Fruit fly (Drosophila melanogaster) whole organism, prepupa: ENCODE measurements around the gene CG10959.

ENCODE experiments used
- Blimp-1 ChIP-seq: fragments of 200-800 bp; sonication (Bioruptor generic); optimal IDR thresholded peaks from 3 replicates; lab custom pipeline; 2017; ENCODE audit warnings: missing biosample characterization, missing genetic modification characterization, mild to moderate bottlenecking, moderate library complexity, missing genetic modification reagents
- CG10631 ChIP-seq: fragments of 200-800 bp; sonication (Bioruptor generic); optimal IDR thresholded peaks from 2 replicates; lab custom pipeline; 2016; ENCODE audit warnings: missing biosample characterization, missing genetic modification characterization
- CG10669 ChIP-seq: fragments of 200-800 bp; sonication (Bioruptor generic); optimal IDR thresholded peaks from 3 replicates; lab custom pipeline; 2018; ENCODE audit warnings: missing biosample characterization, mild to moderate bottlenecking, missing genetic modification characterization, moderate library complexity
- CG11294 ChIP-seq: fragments of 200-800 bp; sonication (Bioruptor generic); IDR thresholded peaks from 2 replicates; pipeline ENCODE4 v1.3.6; 2022; ENCODE audit warnings: missing biosample characterization, missing genetic modification characterization
- CG11902 ChIP-seq: fragments of 200-800 bp; sonication (Bioruptor generic); optimal IDR thresholded peaks from 3 replicates; lab custom pipeline; 2016; ENCODE audit warnings: missing biosample characterization, missing genetic modification characterization
- CG15336 ChIP-seq: fragments of 200-800 bp; sonication (Bioruptor generic); IDR thresholded peaks from 2 replicates; pipeline ENCODE4 v1.3.6; 2022; ENCODE audit warnings: missing biosample characterization, missing genetic modification characterization
- CG16779 ChIP-seq: fragments of 200-800 bp; sonication (Bioruptor generic); optimal IDR thresholded peaks from 3 replicates; lab custom pipeline; 2017; ENCODE audit warnings: missing biosample characterization, mild to moderate bottlenecking, missing genetic modification characterization
- CG3032 ChIP-seq: fragments of 200-800 bp; optimal IDR thresholded peaks from 2 replicates; lab custom pipeline; 2019; ENCODE audit warnings: missing biosample characterization, mild to moderate bottlenecking, missing genetic modification characterization, moderate library complexity
- CG31627 ChIP-seq: fragments of 200-800 bp; sonication (Bioruptor generic); optimal IDR thresholded peaks from 3 replicates; lab custom pipeline; 2016; ENCODE audit warnings: missing biosample characterization, missing genetic modification characterization
- CG32006 ChIP-seq: fragments of 200-800 bp; sonication (Bioruptor generic); optimal IDR thresholded peaks from 3 replicates; lab custom pipeline; 2017; ENCODE audit warnings: missing biosample characterization, mild to moderate bottlenecking, missing genetic modification characterization
- CG34406 ChIP-seq: fragments of 200-800 bp; sonication (Bioruptor generic); optimal IDR thresholded peaks from 3 replicates; lab custom pipeline; 2016; ENCODE audit warnings: missing biosample characterization, missing genetic modification characterization
- CG3919 ChIP-seq: fragments of 200-800 bp; sonication (Bioruptor generic); optimal IDR thresholded peaks from 3 replicates; lab custom pipeline; 2016; ENCODE audit warnings: missing biosample characterization, missing genetic modification characterization
- CG4318 ChIP-seq: fragments of 200-800 bp; sonication (Bioruptor generic); optimal IDR thresholded peaks from 3 replicates; lab custom pipeline; 2017; ENCODE audit warnings: missing biosample characterization, mild to moderate bottlenecking, missing genetic modification characterization
- CG6792 ChIP-seq: fragments of 200-800 bp; sonication (Bioruptor generic); optimal IDR thresholded peaks from 3 replicates; lab custom pipeline; 2016; ENCODE audit warnings: missing biosample characterization, missing genetic modification characterization
- CG6808 ChIP-seq: fragments of 200-800 bp; sonication (Bioruptor generic); optimal IDR thresholded peaks from 3 replicates; lab custom pipeline; 2017; ENCODE audit warnings: missing biosample characterization, missing genetic modification characterization, mild to moderate bottlenecking, moderate library complexity, missing genetic modification reagents
- CG7368 ChIP-seq: fragments of 200-800 bp; sonication (Bioruptor generic); optimal IDR thresholded peaks from 3 replicates; lab custom pipeline; 2016; ENCODE audit warnings: missing biosample characterization, missing genetic modification characterization
- CG8119 ChIP-seq: fragments of 200-800 bp; sonication (Bioruptor generic); IDR thresholded peaks from 3 replicates; pipeline ENCODE4 v1.3.6; 2022; ENCODE audit warnings: missing biosample characterization, missing genetic modification characterization
- CG8319 ChIP-seq: fragments of 200-800 bp; sonication (Bioruptor generic); optimal IDR thresholded peaks from 3 replicates; lab custom pipeline; 2016; ENCODE audit warnings: missing biosample characterization, missing genetic modification characterization
- CG8632 ChIP-seq: fragments of 200-800 bp; sonication (Bioruptor generic); optimal IDR thresholded peaks from 3 replicates; lab custom pipeline; 2016; ENCODE audit warnings: missing biosample characterization, missing genetic modification characterization
- Eip75B ChIP-seq: fragments of 200-800 bp; sonication (Bioruptor generic); optimal IDR thresholded peaks from 3 replicates; lab custom pipeline; 2016; ENCODE audit warnings: missing biosample characterization, missing genetic modification characterization
- Eip78C ChIP-seq: fragments of 200-800 bp; sonication (Bioruptor generic); peaks from one replicate; lab custom pipeline; 2016; ENCODE audit warnings: missing biosample characterization, missing genetic modification characterization
- Ets21C ChIP-seq: fragments of 200-800 bp; sonication (Bioruptor generic); optimal IDR thresholded peaks from 3 replicates; lab custom pipeline; 2016; ENCODE audit warnings: missing biosample characterization, missing genetic modification characterization
- Ets96B ChIP-seq: fragments of 200-800 bp; optimal IDR thresholded peaks from 2 replicates; lab custom pipeline; 2019; ENCODE audit warnings: missing biosample characterization, mild to moderate bottlenecking, missing genetic modification characterization, moderate library complexity
- Gug ChIP-seq: fragments of 200-800 bp; sonication (Bioruptor generic); IDR thresholded peaks from 2 replicates; pipeline ENCODE4 v1.3.6; 2022; ENCODE audit warnings: missing biosample characterization, missing genetic modification characterization
- Hr38 ChIP-seq: sonication (Bioruptor generic); optimal IDR thresholded peaks from 2 replicates; lab custom pipeline; 2016; ENCODE audit warnings: missing biosample characterization, missing genetic modification characterization
- Hr39 ChIP-seq: fragments of 200-800 bp; sonication (Bioruptor generic); optimal IDR thresholded peaks from 2 replicates; lab custom pipeline; 2016; ENCODE audit warnings: missing biosample characterization, missing genetic modification characterization
- Hr4 ChIP-seq: fragments of 200-800 bp; sonication (Bioruptor generic); optimal IDR thresholded peaks from 3 replicates; lab custom pipeline; 2016; ENCODE audit warnings: missing biosample characterization, missing genetic modification characterization
- Lpt ChIP-seq: fragments of 200-800 bp; sonication (Bioruptor generic); optimal IDR thresholded peaks from 3 replicates; lab custom pipeline; 2016; ENCODE audit warnings: missing biosample characterization, missing genetic modification characterization
- Met ChIP-seq: fragments of 200-800 bp; sonication (Bioruptor generic); optimal IDR thresholded peaks from 3 replicates; lab custom pipeline; 2016; ENCODE audit warnings: missing biosample characterization, missing genetic modification characterization
- OdsH ChIP-seq: fragments of 200-800 bp; sonication (Bioruptor generic); optimal IDR thresholded peaks from 3 replicates; lab custom pipeline; 2016; ENCODE audit warnings: missing biosample characterization, missing genetic modification characterization
- Smox ChIP-seq: fragments of 200-800 bp; sonication (Bioruptor generic); optimal IDR thresholded peaks from 3 replicates; lab custom pipeline; 2016; ENCODE audit warnings: missing biosample characterization, missing genetic modification characterization
- Sox14 ChIP-seq: fragments of 200-800 bp; sonication (Bioruptor generic); optimal IDR thresholded peaks from 3 replicates; lab custom pipeline; 2016; ENCODE audit warnings: missing biosample characterization, missing genetic modification characterization
- Sox15 ChIP-seq: fragments of 200-800 bp; sonication (Bioruptor generic); optimal IDR thresholded peaks from 3 replicates; lab custom pipeline; 2016; ENCODE audit warnings: missing biosample characterization, missing genetic modification characterization
- acj6 ChIP-seq: fragments of 200-800 bp; sonication (Bioruptor generic); optimal IDR thresholded peaks from 3 replicates; lab custom pipeline; 2016; ENCODE audit warnings: missing biosample characterization, missing genetic modification characterization
- cyc ChIP-seq: fragments of 200-800 bp; sonication (Bioruptor generic); optimal IDR thresholded peaks from 3 replicates; lab custom pipeline; 2016; ENCODE audit warnings: missing biosample characterization, missing genetic modification characterization
- dac ChIP-seq: fragments of 200-800 bp; sonication (Bioruptor generic); optimal IDR thresholded peaks from 2 replicates; lab custom pipeline; 2017; ENCODE audit warnings: missing biosample characterization, mild to moderate bottlenecking, missing genetic modification characterization
- dsx ChIP-seq: fragments of 200-800 bp; optimal IDR thresholded peaks from 3 replicates; lab custom pipeline; 2019; ENCODE audit warnings: missing biosample characterization, mild to moderate bottlenecking, missing genetic modification characterization, moderate library complexity; ENCODE audit not compliant: poor library complexity, severe bottlenecking
- eg ChIP-seq: fragments of 200-800 bp; sonication (Bioruptor generic); IDR thresholded peaks from 3 replicates; pipeline ENCODE4 v1.3.6; 2022; ENCODE audit warnings: missing biosample characterization, missing genetic modification characterization
- esn ChIP-seq: fragments of 200-800 bp; sonication (Bioruptor generic); optimal IDR thresholded peaks from 2 replicates; lab custom pipeline; 2016; ENCODE audit warnings: missing biosample characterization, mild to moderate bottlenecking, missing genetic modification characterization, moderate library complexity
- fd59A ChIP-seq: fragments of 200-800 bp; sonication (Bioruptor generic); optimal IDR thresholded peaks from 2 replicates; lab custom pipeline; 2017; ENCODE audit warnings: missing biosample characterization, mild to moderate bottlenecking, missing genetic modification characterization, missing genetic modification reagents
- fkh ChIP-seq: fragments of 200-800 bp; sonication (Bioruptor generic); optimal IDR thresholded peaks from 3 replicates; lab custom pipeline; 2017; ENCODE audit warnings: missing biosample characterization, mild to moderate bottlenecking, missing genetic modification characterization, moderate library complexity
- lz ChIP-seq: fragments of 200-800 bp; sonication (Bioruptor generic); optimal IDR thresholded peaks from 3 replicates; lab custom pipeline; 2016; ENCODE audit warnings: missing biosample characterization, missing genetic modification characterization
- net ChIP-seq: fragments of 200-800 bp; sonication (Bioruptor generic); optimal IDR thresholded peaks from 3 replicates; lab custom pipeline; 2016; ENCODE audit warnings: missing biosample characterization, missing genetic modification characterization
- pdm3 ChIP-seq: fragments of 200-800 bp; sonication (Bioruptor generic); optimal IDR thresholded peaks from 3 replicates; lab custom pipeline; 2016; ENCODE audit warnings: missing biosample characterization, missing genetic modification characterization
- spab ChIP-seq: fragments of 200-800 bp; sonication (Bioruptor generic); optimal IDR thresholded peaks from 2 replicates; lab custom pipeline; 2017; ENCODE audit warnings: missing biosample characterization, mild to moderate bottlenecking, missing genetic modification characterization, missing genetic modification reagents
- ss ChIP-seq, 2 experiments: fragments of 200-800 bp; sonication (Bioruptor generic); optimal IDR thresholded peaks; 2 replicates in 1 of 2; 3 replicates in 1 of 2; lab custom pipeline; 2017 to 2018; ENCODE audit warnings: mild to moderate bottlenecking in 2 of 2, missing biosample characterization in 2 of 2, missing genetic modification characterization in 2 of 2, moderate library complexity in 1 of 2
- svp ChIP-seq: fragments of 200-800 bp; sonication (Bioruptor generic); peaks from one replicate; lab custom pipeline; 2016; ENCODE audit warnings: missing biosample characterization, missing genetic modification characterization
- topi ChIP-seq: fragments of 200-800 bp; sonication (Bioruptor generic); optimal IDR thresholded peaks from 3 replicates; lab custom pipeline; 2016; ENCODE audit warnings: missing biosample characterization, missing genetic modification characterization

The CG10959 gene

dm6 chrX:8152718-8153117 lies 4.1 kb downstream of the CG10959 start, which contains the start of gene CG18262:
Gene CG18262 (plus strand): TSS chrX:8152948.
- no peak for TF ChIP-seq CG8119 (GFP tag; lab: Robert Waterston, UW)
- no peak for TF ChIP-seq Eip75B (GFP tag; lab: Kevin White, UChicago)
- TF ChIP-seq CG16779 (tag; lab: Kevin White, UChicago): no peak
- TF ChIP-seq CG34406 (GFP tag; lab: Kevin White, UChicago): no peak
- TF ChIP-seq CG8319 (GFP tag; lab: Kevin White, UChicago): no peak
- no peak for TF ChIP-seq eg (GFP tag; lab: Robert Waterston, UW)
- TF ChIP-seq CG32006: no peak
- no peak for TF ChIP-seq CG6792 (GFP tag; lab: Kevin White, UChicago)
- no peak for TF ChIP-seq Sox14 (GFP tag; lab: Kevin White, UChicago)
- TF ChIP-seq CG15336 (GFP tag; lab: Robert Waterston, UW): peak; percentile 28; the same call in 1 of the 2 replicates
- no peak for TF ChIP-seq fkh (GFP tag; lab: Kevin White, UChicago)
- TF ChIP-seq CG31627 (GFP tag; lab: Kevin White, UChicago): no peak
- TF ChIP-seq dac (GFP tag; lab: Kevin White, UChicago): no peak
- no peak for TF ChIP-seq OdsH (GFP tag; lab: Kevin White, UChicago)
- peak; percentile 70 for TF ChIP-seq Eip78C (GFP tag; lab: Kevin White, UChicago)
- TF ChIP-seq esn (GFP tag; lab: Kevin White, UChicago): peak; percentile 19
- no peak for TF ChIP-seq Hr39 (GFP tag; lab: Kevin White, UChicago)

dm6 chrX:8157294-8157693 lies 8.7 kb downstream of the CG10959 start, which contains the start of the genes Traf6 and GIIIspla2:
Gene Traf6 (minus strand): TSS chrX:8157386.
Gene GIIIspla2 (plus strand): TSS chrX:8157628.
- TF ChIP-seq Eip75B (GFP tag; lab: Kevin White, UChicago) (peak; percentile 79), Met (GFP tag; lab: Kevin White, UChicago) (peak; percentile 78), Ets96B (tag; lab: Kevin White, UChicago) (peak; percentile 68), CG7368 (GFP tag; lab: Kevin White, UChicago) (no peak), dsx (no peak), net (no peak), Smox (GFP tag; lab: Kevin White, UChicago) (no peak), CG32006 (no peak), Hr38 (GFP tag; lab: Kevin White, UChicago) (no peak), Sox15 (GFP tag; lab: Kevin White, UChicago) (peak; percentile 39), spab (GFP tag; lab: Kevin White, UChicago) (no peak), Hr39 (GFP tag; lab: Kevin White, UChicago) (peak; percentile 75), CG6792 (GFP tag; lab: Kevin White, UChicago) (peak; percentile 42), CG11902 (GFP tag; lab: Kevin White, UChicago) (peak; percentile 54), lz (GFP tag; lab: Kevin White, UChicago) (peak; percentile 85), CG3919 (GFP tag; lab: Kevin White, UChicago) (no peak), acj6 (GFP tag; lab: Kevin White, UChicago) (peak; percentile 63), cyc (GFP tag; lab: Kevin White, UChicago) (peak; percentile 66), CG4318 (no peak), CG11294 (GFP tag; lab: Robert Waterston, UW) (peak; percentile 64; the same call in 1 of the 2 replicates), dac (GFP tag; lab: Kevin White, UChicago) (peak; percentile 74), CG10669 (GFP tag; lab: Kevin White, UChicago) (peak; percentile 72), CG10631 (GFP tag; lab: Kevin White, UChicago) (peak; percentile 81), CG6808 (no peak), CG16779 (tag; lab: Kevin White, UChicago) (no peak), OdsH (GFP tag; lab: Kevin White, UChicago) (no peak), Ets21C (peak; percentile 62), Gug (GFP tag; lab: Robert Waterston, UW) (peak; percentile 75), Blimp-1 (no peak), pdm3 (GFP tag; lab: Kevin White, UChicago) (peak; percentile 80), Lpt (GFP tag; lab: Kevin White, UChicago) (peak; percentile 12), CG3032 (tag; lab: Kevin White, UChicago) (peak; percentile 80), topi (peak; percentile 80), CG8632 (GFP tag; lab: Kevin White, UChicago) (no peak), fd59A (GFP tag; lab: Kevin White, UChicago) (peak; percentile 64), ss (GFP tag; optimal IDR thresholded peaks at IDR 0.05; lab: Kevin White, UChicago) (no peak), svp (no peak), esn (GFP tag; lab: Kevin White, UChicago) (peak; percentile 83), Hr4 (no peak), fkh (GFP tag; lab: Kevin White, UChicago) (no peak), CG8119 (GFP tag; lab: Robert Waterston, UW) (peak; percentile 63), Sox14 (GFP tag; lab: Kevin White, UChicago) (peak; percentile 87), eg (GFP tag; lab: Robert Waterston, UW) (peak; percentile 83)
